Worm (Caenorhabditis elegans) whole organism, late embryonic: ENCODE data around the gene natc-2.

ENCODE experiments used
- K02D7.2 ChIP-seq: sonication (generic microtip); optimal IDR thresholded peaks from 2 replicates; lab custom pipeline; 2017; ENCODE audit warnings: mild to moderate bottlenecking, missing genetic modification characterization, missing compliant biosample characterization
- zip-5 ChIP-seq: sonication (generic microtip); optimal IDR thresholded peaks from 2 replicates; lab custom pipeline; 2016; ENCODE audit warnings: missing genetic modification characterization, missing compliant biosample characterization

ce11 chrV:5272034-5272433, 1.8 kb upstream of the natc-2 start:
- TF ChIP-seq zip-5 (tag; lab: Kevin White, UChicago) = no peak
- TF ChIP-seq K02D7.2 = no peak
